Worm (Caenorhabditis elegans) whole organism, young adult: ENCODE data around the gene C29F7.2.

ENCODE experiments used
- B0035.1 ChIP-seq: sonication (generic microtip); optimal IDR thresholded peaks from 2 replicates; lab custom pipeline; 2016; ENCODE audit warnings: missing genetic modification characterization, mild to moderate bottlenecking, missing compliant biosample characterization, missing genotype, missing genetic modification reagents
- B0261.1 ChIP-seq: sonication (generic microtip); optimal IDR thresholded peaks from 2 replicates; lab custom pipeline; 2016; ENCODE audit warnings: mild to moderate bottlenecking, missing genetic modification characterization, moderate library complexity, missing compliant biosample characterization
- C06A6.2 ChIP-seq: fragments of 200-800 bp; sonication (Bioruptor generic); conservative IDR thresholded peaks from 2 replicates; pipeline ENCODE4 v1.3.6; 2022; ENCODE audit warnings: missing genetic modification characterization, missing compliant biosample characterization
- D2030.7 ChIP-seq: fragments of 200-800 bp; sonication (Bioruptor generic); IDR thresholded peaks from 2 replicates; pipeline ENCODE4 v1.3.6; 2022; ENCODE audit warnings: missing genetic modification reagents, missing genetic modification characterization, missing compliant biosample characterization
- F22D6.2 ChIP-seq: sonication (generic microtip); optimal IDR thresholded peaks from 2 replicates; lab custom pipeline; 2016; ENCODE audit warnings: mild to moderate bottlenecking, missing genetic modification characterization, missing compliant biosample characterization
- F23B12.7 ChIP-seq: sonication (generic microtip); optimal IDR thresholded peaks from 2 replicates; lab custom pipeline; 2017; ENCODE audit warnings: missing genetic modification characterization, mild to moderate bottlenecking, missing compliant biosample characterization, antibody characterized with exemption, moderate library complexity; ENCODE audit not compliant: insufficient read depth
- F33H1.4 ChIP-seq: fragments of 200-800 bp; sonication (Bioruptor generic); IDR thresholded peaks from 2 replicates; pipeline ENCODE4 v1.3.6; 2022; ENCODE audit warnings: missing genetic modification reagents, missing genetic modification characterization, missing compliant biosample characterization
- F39B2.1 ChIP-seq: fragments of 200-800 bp; sonication (Bioruptor generic); IDR thresholded peaks from 2 replicates; pipeline ENCODE4 v1.3.6; 2022; ENCODE audit warnings: missing genetic modification reagents, missing genetic modification characterization, missing compliant biosample characterization
- F52B5.7 ChIP-seq: sonication (generic microtip); optimal IDR thresholded peaks from 2 replicates; lab custom pipeline; 2016; ENCODE audit warnings: mild to moderate bottlenecking, missing genetic modification characterization, missing compliant biosample characterization
- K11D2.4 ChIP-seq: fragments of 200-800 bp; sonication (Bioruptor generic); IDR thresholded peaks from 2 replicates; pipeline ENCODE4 v1.3.6; 2022; ENCODE audit warnings: missing genetic modification reagents, missing genetic modification characterization, missing compliant biosample characterization
- K12H6.12 ChIP-seq: fragments of 200-800 bp; sonication (Bioruptor generic); optimal IDR thresholded peaks from 2 replicates; lab custom pipeline; 2018; ENCODE audit warnings: mild to moderate bottlenecking, missing genetic modification characterization, missing compliant biosample characterization
- T07F8.4 ChIP-seq: sonication (generic microtip); optimal IDR thresholded peaks from 2 replicates; lab custom pipeline; 2016; ENCODE audit warnings: mild to moderate bottlenecking, missing genetic modification characterization, moderate library complexity, missing compliant biosample characterization
- T26A5.8 ChIP-seq: sonication (generic microtip); optimal IDR thresholded peaks from 2 replicates; lab custom pipeline; 2016; ENCODE audit warnings: missing genetic modification characterization, missing compliant biosample characterization
- Y56A3A.18 ChIP-seq: fragments of 200-800 bp; sonication (Bioruptor generic); IDR thresholded peaks from 2 replicates; pipeline ENCODE4 v1.3.6; 2022; ENCODE audit warnings: missing genetic modification reagents, missing genetic modification characterization, missing compliant biosample characterization
- Y95B8A.8 ChIP-seq: fragments of 200-800 bp; sonication (Bioruptor generic); IDR thresholded peaks from 2 replicates; pipeline ENCODE4 v1.3.6; 2022; ENCODE audit warnings: missing genetic modification reagents, missing genetic modification characterization, missing compliant biosample characterization
- ZK185.1 ChIP-seq: sonication (generic microtip); optimal IDR thresholded peaks from 2 replicates; lab custom pipeline; 2016; ENCODE audit warnings: mild to moderate bottlenecking, missing genetic modification characterization, missing compliant biosample characterization; ENCODE audit not compliant: poor library complexity, severe bottlenecking
- aptf-3 ChIP-seq: fragments of 200-800 bp; sonication (Bioruptor generic); IDR thresholded peaks from 2 replicates; pipeline ENCODE4 v1.3.6; 2022; ENCODE audit warnings: missing genetic modification characterization, missing compliant biosample characterization
- attf-5 ChIP-seq: fragments of 200-800 bp; sonication (Bioruptor generic); optimal IDR thresholded peaks from 2 replicates; lab custom pipeline; 2018; ENCODE audit warnings: mild to moderate bottlenecking, missing genetic modification characterization, missing compliant biosample characterization
- attf-6 ChIP-seq: fragments of 200-800 bp; sonication (Bioruptor generic); IDR thresholded peaks from 2 replicates; pipeline ENCODE4 v1.3.6; 2022; ENCODE audit warnings: missing genetic modification reagents, missing genetic modification characterization, missing compliant biosample characterization
- ccch-3 ChIP-seq: fragments of 200-800 bp; sonication (Bioruptor generic); optimal IDR thresholded peaks from 2 replicates; lab custom pipeline; 2018; ENCODE audit warnings: mild to moderate bottlenecking, missing genetic modification characterization, missing compliant biosample characterization
- cebp-1 ChIP-seq, 2 experiments: fragments of 200-800 bp in 1 of 2; sonication (Bioruptor generic) in 1 of 2; sonication (generic microtip) in 1 of 2; IDR thresholded peaks in 1 of 2; optimal IDR thresholded peaks in 1 of 2; 2 replicates each; pipeline versions ENCODE4 v1.3.6 to Lab custom; 2017 to 2022; ENCODE audit warnings: missing compliant biosample characterization in 2 of 2, missing genetic modification characterization in 2 of 2, mild to moderate bottlenecking in 1 of 2, missing genetic modification reagents in 1 of 2, moderate library complexity in 1 of 2
- ceh-27 ChIP-seq: fragments of 200-800 bp; sonication (Bioruptor generic); optimal IDR thresholded peaks from 2 replicates; lab custom pipeline; 2018; ENCODE audit warnings: mild to moderate bottlenecking, missing genetic modification characterization, moderate library complexity, missing compliant biosample characterization
- ceh-40 ChIP-seq: fragments of 200-800 bp; sonication (Bioruptor generic); IDR thresholded peaks from 2 replicates; pipeline ENCODE4 v1.3.6; 2022; ENCODE audit warnings: missing genetic modification characterization, missing compliant biosample characterization
- ceh-79 ChIP-seq: sonication (generic microtip); optimal IDR thresholded peaks from 2 replicates; lab custom pipeline; 2017; ENCODE audit warnings: mild to moderate bottlenecking, missing genetic modification characterization, missing compliant biosample characterization
- efl-1 ChIP-seq: fragments of 150-350 bp; optimal IDR thresholded peaks from 2 replicates; lab custom pipeline; 2014; ENCODE audit warnings: missing biosample characterization, missing genetic modification reagents, missing genetic modification characterization
- gei-17 ChIP-seq: fragments of 200-800 bp; sonication (Bioruptor generic); optimal IDR thresholded peaks from 2 replicates; lab custom pipeline; 2018; ENCODE audit warnings: mild to moderate bottlenecking, missing genetic modification characterization, missing compliant biosample characterization
- him-1 ChIP-seq: sonication (generic microtip); optimal IDR thresholded peaks from 2 replicates; lab custom pipeline; 2016; ENCODE audit warnings: missing genotype, missing genetic modification reagents, missing genetic modification characterization, missing compliant biosample characterization
- hlh-26 ChIP-seq: fragments of 200-800 bp; sonication (Bioruptor generic); conservative IDR thresholded peaks from 2 replicates; pipeline ENCODE4 v1.3.6; 2022; ENCODE audit warnings: missing genetic modification reagents, missing genetic modification characterization, missing compliant biosample characterization
- hrde-1 ChIP-seq: sonication (generic microtip); optimal IDR thresholded peaks from 2 replicates; lab custom pipeline; 2016; ENCODE audit warnings: missing genetic modification characterization, mild to moderate bottlenecking, missing compliant biosample characterization, moderate library complexity, missing genotype, missing genetic modification reagents, borderline replicate concordance
- let-526 ChIP-seq: fragments of 200-800 bp; sonication (Bioruptor generic); IDR thresholded peaks from 2 replicates; pipeline ENCODE4 v1.3.6; 2022; ENCODE audit warnings: missing genetic modification reagents, missing genetic modification characterization, missing compliant biosample characterization
- lsy-27 ChIP-seq: sonication (generic microtip); optimal IDR thresholded peaks from 2 replicates; lab custom pipeline; 2017; ENCODE audit warnings: missing genetic modification characterization, mild to moderate bottlenecking, missing compliant biosample characterization, antibody characterized with exemption, missing genotype, borderline replicate concordance; ENCODE audit not compliant: insufficient read depth
- mcd-1 ChIP-seq: fragments of 200-800 bp; sonication (Bioruptor generic); IDR thresholded peaks from 2 replicates; pipeline ENCODE4 v1.3.6; 2022; ENCODE audit warnings: missing genetic modification reagents, missing genetic modification characterization, missing compliant biosample characterization
- mel-28 ChIP-seq: sonication (generic microtip); optimal IDR thresholded peaks from 2 replicates; lab custom pipeline; 2016; ENCODE audit warnings: borderline replicate concordance, mild to moderate bottlenecking, missing genetic modification characterization, missing compliant biosample characterization
- nhr-120 ChIP-seq: fragments of 200-800 bp; sonication (Bioruptor generic); IDR thresholded peaks from 2 replicates; pipeline ENCODE4 v1.3.6; 2022; ENCODE audit warnings: missing genetic modification characterization, missing compliant biosample characterization
- nhr-179 ChIP-seq: sonication (generic microtip); optimal IDR thresholded peaks from 2 replicates; lab custom pipeline; 2016; ENCODE audit warnings: mild to moderate bottlenecking, missing genetic modification characterization, missing compliant biosample characterization
- nhr-80 ChIP-seq: sonication (generic microtip); optimal IDR thresholded peaks from 2 replicates; lab custom pipeline; 2016; ENCODE audit warnings: missing genetic modification characterization, missing compliant biosample characterization
- rec-8 ChIP-seq, 2 experiments: sonication (generic microtip); optimal IDR thresholded peaks; 2 replicates each; lab custom pipeline; 2016; ENCODE audit warnings: mild to moderate bottlenecking in 2 of 2, missing genetic modification characterization in 2 of 2, missing genetic modification reagents in 2 of 2, missing genotype in 2 of 2, missing biosample characterization in 1 of 2, missing compliant biosample characterization in 1 of 2, moderate library complexity in 1 of 2
- repo-1 ChIP-seq: sonication (generic microtip); optimal IDR thresholded peaks from 2 replicates; lab custom pipeline; 2017; ENCODE audit warnings: mild to moderate bottlenecking, missing genetic modification characterization, missing compliant biosample characterization
- rpc-1 ChIP-seq, 2 experiments: fragments of 150-350 bp in 1 of 2; sonication (generic microtip) in 1 of 2; optimal IDR thresholded peaks; 2 replicates each; lab custom pipeline; 2014 to 2018; ENCODE audit warnings: missing biosample characterization in 1 of 2, missing genetic modification characterization in 1 of 2, missing genetic modification reagents in 1 of 2, missing genotype in 1 of 2
- sdz-38 ChIP-seq: sonication (generic microtip); optimal IDR thresholded peaks from 2 replicates; lab custom pipeline; 2016; ENCODE audit warnings: missing genotype, missing genetic modification characterization, missing compliant biosample characterization
- sea-2 ChIP-seq: fragments of 200-800 bp; sonication (Bioruptor generic); IDR thresholded peaks from 2 replicates; pipeline ENCODE4 v1.3.6; 2022; ENCODE audit warnings: missing genetic modification characterization, missing compliant biosample characterization
- snpc-1.1 ChIP-seq: sonication (generic microtip); optimal IDR thresholded peaks from 2 replicates; lab custom pipeline; 2017; ENCODE audit warnings: missing genetic modification characterization, mild to moderate bottlenecking, missing compliant biosample characterization, antibody characterized with exemption, moderate library complexity, missing genotype, missing genetic modification reagents; ENCODE audit not compliant: insufficient read depth
- snpc-3.4 ChIP-seq: sonication (generic microtip); optimal IDR thresholded peaks from 2 replicates; lab custom pipeline; 2017; ENCODE audit warnings: missing genetic modification characterization, mild to moderate bottlenecking, missing compliant biosample characterization, antibody characterized with exemption, moderate library complexity, missing genotype, missing genetic modification reagents
- sptf-2 ChIP-seq: fragments of 200-800 bp; sonication (Bioruptor generic); optimal IDR thresholded peaks from 2 replicates; lab custom pipeline; 2018; ENCODE audit warnings: mild to moderate bottlenecking, missing genetic modification characterization, missing compliant biosample characterization
- tbx-9 ChIP-seq: sonication (generic microtip); optimal IDR thresholded peaks from 2 replicates; lab custom pipeline; 2016; ENCODE audit warnings: borderline replicate concordance, missing genetic modification characterization, inconsistent platforms, missing compliant biosample characterization
- tlf-1 ChIP-seq: fragments of 200-800 bp; sonication (Bioruptor generic); optimal IDR thresholded peaks from 2 replicates; lab custom pipeline; 2018; ENCODE audit warnings: mild to moderate bottlenecking, missing genetic modification characterization, missing compliant biosample characterization
- xnd-1 ChIP-seq: sonication (generic microtip); optimal IDR thresholded peaks from 2 replicates; lab custom pipeline; 2016; ENCODE audit warnings: missing genotype, missing genetic modification reagents, missing genetic modification characterization, missing compliant biosample characterization
- ztf-6 ChIP-seq: fragments of 200-800 bp; sonication (Bioruptor generic); IDR thresholded peaks from 2 replicates; pipeline ENCODE4 v1.3.6; 2022; ENCODE audit warnings: missing genetic modification reagents, missing genetic modification characterization, missing compliant biosample characterization

Gene C29F7.2

ce11 chrX:13444267-13444666, 28.4 kb downstream of the C29F7.2 start:
- TF ChIP-seq cebp-1 (GFP tag; IDR thresholded peaks at IDR 0.05; lab: Robert Waterston, UW), result no peak
- no peak for TF ChIP-seq cebp-1 (tag; optimal IDR thresholded peaks at IDR 0.05; lab: Kevin White, UChicago)
- TF ChIP-seq him-1, result no peak
- no peak for TF ChIP-seq let-526 (GFP tag; lab: Robert Waterston, UW)
- TF ChIP-seq K12H6.12, result no peak
- no peak for TF ChIP-seq Y95B8A.8
- no peak for TF ChIP-seq F39B2.1
- no peak for TF ChIP-seq repo-1 (tag; lab: Kevin White, UChicago)
- TF ChIP-seq C06A6.2 (GFP tag; lab: Robert Waterston, UW), result no peak
- no peak for TF ChIP-seq tbx-9 (tag; lab: Kevin White, UChicago)
- TF ChIP-seq sptf-2 (GFP tag; lab: Kevin White, UChicago), result no peak
- TF ChIP-seq T26A5.8 (tag; lab: Kevin White, UChicago), result no peak
- TF ChIP-seq snpc-1.1, result no peak
- no peak for TF ChIP-seq F52B5.7 (tag; lab: Kevin White, UChicago)
- no peak for TF ChIP-seq F22D6.2
- TF ChIP-seq hrde-1, result no peak
- peak; percentile 71 for TF ChIP-seq B0261.1 (tag; lab: Kevin White, UChicago)
- no peak for TF ChIP-seq nhr-120
- no peak for TF ChIP-seq aptf-3
- TF ChIP-seq tlf-1 (GFP tag; lab: Kevin White, UChicago), result no peak
- TF ChIP-seq snpc-3.4, result no peak
- no peak for TF ChIP-seq hlh-26 (GFP tag; lab: Robert Waterston, UW)
- TF ChIP-seq attf-6, result no peak
- TF ChIP-seq ceh-79 (tag; lab: Kevin White, UChicago), result no peak
- TF ChIP-seq rpc-1 (optimal IDR thresholded peaks at IDR 0.05; lab: Kevin White, UChicago), result peak; percentile 63
- peak; percentile 84 for TF ChIP-seq rpc-1 (tag; optimal IDR thresholded peaks at IDR 0.05; lab: Kevin White, UChicago)
- TF ChIP-seq lsy-27, result no peak
- no peak for TF ChIP-seq Y56A3A.18 (GFP tag; lab: Robert Waterston, UW)
- no peak for TF ChIP-seq mel-28 (tag; lab: Kevin White, UChicago)
- no peak for TF ChIP-seq mcd-1 (GFP tag; lab: Robert Waterston, UW)
- no peak for TF ChIP-seq T07F8.4 (tag; lab: Kevin White, UChicago)
- no peak for TF ChIP-seq ztf-6
- TF ChIP-seq ceh-40 (GFP tag; lab: Robert Waterston, UW), result no peak
- TF ChIP-seq D2030.7, result peak; percentile 54
- TF ChIP-seq sdz-38, result no peak
- TF ChIP-seq sea-2, result no peak
- no peak for TF ChIP-seq efl-1 (GFP tag; lab: Kevin White, UChicago)
- TF ChIP-seq nhr-80 (tag; lab: Kevin White, UChicago), result no peak
- no peak for TF ChIP-seq F33H1.4 (GFP tag; lab: Robert Waterston, UW)
- no peak for TF ChIP-seq F23B12.7 (tag; lab: Kevin White, UChicago)
- no peak for TF ChIP-seq nhr-179
- TF ChIP-seq attf-5 (GFP tag; lab: Kevin White, UChicago), result no peak
- no peak for TF ChIP-seq B0035.1 (tag; lab: Kevin White, UChicago)
- TF ChIP-seq K11D2.4, result no peak
- TF ChIP-seq gei-17 (GFP tag; lab: Kevin White, UChicago), result no peak
- no peak for TF ChIP-seq ceh-27 (GFP tag; lab: Kevin White, UChicago)
- no peak for TF ChIP-seq ccch-3 (GFP tag; lab: Kevin White, UChicago)
- no peak for TF ChIP-seq rec-8 (tag; optimal IDR thresholded peaks at IDR 0.05; lab: Kevin White, UChicago)
- no peak for TF ChIP-seq xnd-1 (tag; lab: Kevin White, UChicago)
- TF ChIP-seq ZK185.1 (tag; lab: Kevin White, UChicago), result no peak
